Worm (Caenorhabditis elegans) whole organism, young adult: ENCODE measurements around the gene sea-2.

Source experiments
- F10E7.11 ChIP-seq: sonication (generic microtip); optimal IDR thresholded peaks from 2 replicates; lab custom pipeline; 2017; ENCODE audit warnings: mild to moderate bottlenecking, missing genetic modification characterization, moderate library complexity, missing compliant biosample characterization
- F55B11.4 ChIP-seq: sonication (generic microtip); optimal IDR thresholded peaks from 2 replicates; lab custom pipeline; 2016; ENCODE audit warnings: missing compliant biosample characterization, missing genetic modification characterization, borderline replicate concordance; ENCODE audit not compliant: insufficient read depth
- ZK185.1 ChIP-seq: sonication (generic microtip); optimal IDR thresholded peaks from 2 replicates; lab custom pipeline; 2016; ENCODE audit warnings: mild to moderate bottlenecking, missing genetic modification characterization, missing compliant biosample characterization; ENCODE audit not compliant: poor library complexity, severe bottlenecking
- ama-1 ChIP-seq, 3 experiments: fragments of 150-350 bp in 1 of 3; sonication (generic microtip) in 2 of 3; optimal IDR thresholded peaks; 2 replicates each; lab custom pipeline; 2014 to 2018; ENCODE audit warnings: missing biosample characterization in 2 of 3, missing genetic modification characterization in 2 of 3, missing genetic modification reagents in 2 of 3
- dpl-1 ChIP-seq: fragments of 150-350 bp; optimal IDR thresholded peaks from 2 replicates; lab custom pipeline; 2014; ENCODE audit warnings: missing biosample characterization, missing genetic modification reagents, missing genetic modification characterization
- egl-44 ChIP-seq: fragments of 200-800 bp; sonication (Bioruptor generic); IDR thresholded peaks from 2 replicates; pipeline ENCODE4 v1.3.6; 2022; ENCODE audit warnings: missing genetic modification reagents, missing genetic modification characterization, missing compliant biosample characterization
- madf-6 ChIP-seq: fragments of 200-800 bp; sonication (Bioruptor generic); IDR thresholded peaks from 2 replicates; pipeline ENCODE4 v1.3.6; 2022; ENCODE audit warnings: missing genetic modification reagents, missing genetic modification characterization, missing compliant biosample characterization
- nfyb-1 ChIP-seq: fragments of 200-800 bp; sonication (Bioruptor generic); IDR thresholded peaks from 2 replicates; pipeline ENCODE4 v1.3.6; 2022; ENCODE audit warnings: missing genetic modification reagents, missing genetic modification characterization, missing compliant biosample characterization
- pbrm-1 ChIP-seq: fragments of 200-800 bp; sonication (Bioruptor generic); IDR thresholded peaks from 2 replicates; pipeline ENCODE4 v1.3.6; 2022; ENCODE audit warnings: missing genetic modification reagents, missing genetic modification characterization, missing compliant biosample characterization
- pha-4 ChIP-seq: fragments of 150-350 bp; sonication (generic microtip); optimal IDR thresholded peaks from 2 replicates; lab custom pipeline; 2014; ENCODE audit warnings: missing biosample characterization, missing genetic modification reagents, missing genetic modification characterization
- rpc-1 ChIP-seq, 2 experiments: fragments of 150-350 bp in 1 of 2; sonication (generic microtip) in 1 of 2; optimal IDR thresholded peaks; 2 replicates each; lab custom pipeline; 2014 to 2018; ENCODE audit warnings: missing biosample characterization in 1 of 2, missing genetic modification characterization in 1 of 2, missing genetic modification reagents in 1 of 2, missing genotype in 1 of 2
- snpc-1.1 ChIP-seq: sonication (generic microtip); optimal IDR thresholded peaks from 2 replicates; lab custom pipeline; 2017; ENCODE audit warnings: missing genetic modification characterization, mild to moderate bottlenecking, missing compliant biosample characterization, antibody characterized with exemption, moderate library complexity, missing genotype, missing genetic modification reagents; ENCODE audit not compliant: insufficient read depth
- sptf-2 ChIP-seq: fragments of 200-800 bp; sonication (Bioruptor generic); optimal IDR thresholded peaks from 2 replicates; lab custom pipeline; 2018; ENCODE audit warnings: mild to moderate bottlenecking, missing genetic modification characterization, missing compliant biosample characterization
- tbp1 ChIP-seq: fragments of 200-800 bp; sonication (Bioruptor generic); optimal IDR thresholded peaks from 2 replicates; lab custom pipeline; 2018; ENCODE audit warnings: mild to moderate bottlenecking, missing genetic modification characterization, missing compliant biosample characterization

- TF ChIP-seq F55B11.4 (tag; lab: Kevin White, UChicago) (no peak), dpl-1 (GFP tag; lab: Kevin White, UChicago) (no peak), sptf-2 (GFP tag; lab: Kevin White, UChicago) (no peak), snpc-1.1 (tag; lab: Kevin White, UChicago) (no peak), F10E7.11 (tag; lab: Kevin White, UChicago) (no peak), tbp1 (GFP tag; lab: Kevin White, UChicago) (no peak), ama-1 (optimal IDR thresholded peaks at IDR 0.05; lab: Kevin White, UChicago) (no peak), ama-1 (GFP tag; optimal IDR thresholded peaks at IDR 0.05; lab: Kevin White, UChicago) (no peak), nfyb-1 (GFP tag; lab: Robert Waterston, UW) (no peak), pbrm-1 (GFP tag; lab: Robert Waterston, UW) (no peak), egl-44 (GFP tag; lab: Robert Waterston, UW) (no peak), madf-6 (GFP tag; lab: Robert Waterston, UW) (no peak), pha-4 (tag; lab: Kevin White, UChicago) (no peak), rpc-1 (optimal IDR thresholded peaks at IDR 0.05; lab: Kevin White, UChicago) (no peak), rpc-1 (tag; optimal IDR thresholded peaks at IDR 0.05; lab: Kevin White, UChicago) (no peak), ZK185.1 (tag; lab: Kevin White, UChicago) (no peak)
These were observed 18.6 kb downstream of the sea-2 start for ce11 chrII:3968808-3969207.
